Worm (Caenorhabditis elegans) whole organism, L4 larva: ENCODE data around the gene C28D4.7.

Experiments used
- F37D6.2 ChIP-seq: sonication (generic microtip); optimal IDR thresholded peaks from 2 replicates; lab custom pipeline; 2016; ENCODE audit warnings: mild to moderate bottlenecking, missing genetic modification characterization, missing compliant biosample characterization
- F44E2.7 ChIP-seq: fragments of 200-800 bp; sonication (Bioruptor generic); IDR thresholded peaks from 2 replicates; pipeline ENCODE4 v2.1.2; 2022; ENCODE audit warnings: missing genetic modification characterization, missing compliant biosample characterization
- T20F7.1 ChIP-seq: fragments of 200-800 bp; sonication (Bioruptor generic); optimal IDR thresholded peaks from 2 replicates; lab custom pipeline; 2018; ENCODE audit warnings: mild to moderate bottlenecking, missing genetic modification characterization, missing compliant biosample characterization
- T26A8.4 ChIP-seq: fragments of 200-800 bp; sonication (Bioruptor generic); IDR thresholded peaks from 2 replicates; pipeline ENCODE4 v1.3.6; 2022; ENCODE audit warnings: missing genetic modification characterization, missing compliant biosample characterization
- Y5F2A.4 ChIP-seq: fragments of 200-800 bp; sonication (Bioruptor generic); optimal IDR thresholded peaks from 2 replicates; lab custom pipeline; 2018; ENCODE audit warnings: mild to moderate bottlenecking, missing genetic modification characterization, missing compliant biosample characterization
- ZK546.5 ChIP-seq, 2 experiments: sonication (generic microtip); optimal IDR thresholded peaks; 2 replicates each; lab custom pipeline; 2017; ENCODE audit warnings: missing biosample characterization in 2 of 2, missing genetic modification characterization in 2 of 2
- aha-1 ChIP-seq: fragments of 150-350 bp; peaks from one replicate; lab custom pipeline; 2014; ENCODE audit warnings: missing biosample characterization, missing genetic modification characterization
- aly-2 ChIP-seq: sonication (generic microtip); optimal IDR thresholded peaks from 2 replicates; lab custom pipeline; 2018; ENCODE audit warnings: missing biosample characterization, missing genetic modification characterization
- ama-1 ChIP-seq: fragments of 150-350 bp; optimal IDR thresholded peaks from 2 replicates; lab custom pipeline; 2014; ENCODE audit warnings: inconsistent platforms, mixed read lengths
- ceh-28 ChIP-seq: fragments of 150-350 bp; optimal IDR thresholded peaks from 2 replicates; lab custom pipeline; 2014; ENCODE audit warnings: missing biosample characterization, missing genetic modification reagents, missing genetic modification characterization
- ceh-62 ChIP-seq: sonication (generic microtip); optimal IDR thresholded peaks from 2 replicates; lab custom pipeline; 2017; ENCODE audit warnings: missing biosample characterization, missing genetic modification characterization
- cey-2 ChIP-seq: sonication (generic microtip); optimal IDR thresholded peaks from 3 replicates; lab custom pipeline; 2017; ENCODE audit warnings: missing genetic modification characterization, mild to moderate bottlenecking, missing compliant biosample characterization, antibody characterized with exemption, borderline replicate concordance; ENCODE audit not compliant: insufficient read depth
- daf-12 ChIP-seq: fragments of 150-350 bp; optimal IDR thresholded peaks from 2 replicates; lab custom pipeline; 2014; ENCODE audit warnings: missing biosample characterization, missing genetic modification reagents, missing genetic modification characterization
- daf-8 ChIP-seq: fragments of 200-800 bp; sonication (Bioruptor generic); IDR thresholded peaks from 2 replicates; pipeline ENCODE4 v1.3.6; 2022; ENCODE audit warnings: missing genetic modification characterization, missing compliant biosample characterization
- dmd-9 ChIP-seq: fragments of 200-800 bp; sonication (Bioruptor generic); IDR thresholded peaks from 2 replicates; pipeline ENCODE4 v1.3.6; 2022; ENCODE audit warnings: missing genetic modification reagents, missing genetic modification characterization, missing compliant biosample characterization
- dpl-1 ChIP-seq: fragments of 150-350 bp; optimal IDR thresholded peaks from 2 replicates; lab custom pipeline; 2014; ENCODE audit warnings: missing biosample characterization, missing genetic modification reagents, missing genetic modification characterization
- duxl-1 ChIP-seq: sonication (generic microtip); optimal IDR thresholded peaks from 2 replicates; lab custom pipeline; 2016; ENCODE audit warnings: mild to moderate bottlenecking, missing genetic modification characterization, moderate library complexity, missing compliant biosample characterization; ENCODE audit not compliant: poor library complexity
- dve-1 ChIP-seq: sonication (generic microtip); optimal IDR thresholded peaks from 2 replicates; lab custom pipeline; 2017; ENCODE audit warnings: antibody characterized with exemption, mild to moderate bottlenecking, missing genetic modification characterization, missing compliant biosample characterization; ENCODE audit not compliant: insufficient read depth
- fkh-10 ChIP-seq: fragments of 150-350 bp; optimal IDR thresholded peaks from 2 replicates; lab custom pipeline; 2014; ENCODE audit warnings: missing biosample characterization, missing genetic modification reagents, missing genetic modification characterization
- jun-1 ChIP-seq: fragments of 150-350 bp; optimal IDR thresholded peaks from 2 replicates; lab custom pipeline; 2014; ENCODE audit warnings: missing biosample characterization, missing genetic modification reagents, missing genetic modification characterization
- lin-1 ChIP-seq: fragments of 200-800 bp; sonication (Bioruptor generic); IDR thresholded peaks from 2 replicates; pipeline ENCODE4 v1.3.6; 2022; ENCODE audit warnings: missing genetic modification reagents, missing genetic modification characterization, missing compliant biosample characterization
- lin-15B ChIP-seq: fragments of 150-350 bp; sonication (generic microtip); optimal IDR thresholded peaks from 3 replicates; lab custom pipeline; 2014; ENCODE audit warnings: missing biosample characterization, missing genetic modification characterization
- lin-29 ChIP-seq: fragments of 200-800 bp; sonication (Bioruptor generic); IDR thresholded peaks from 2 replicates; pipeline ENCODE4 v1.3.6; 2022; ENCODE audit warnings: missing genetic modification reagents, missing genetic modification characterization, missing compliant biosample characterization
- lir-3 ChIP-seq: sonication (generic microtip); optimal IDR thresholded peaks from 2 replicates; lab custom pipeline; 2016; ENCODE audit warnings: mild to moderate bottlenecking, missing genetic modification characterization, missing compliant biosample characterization
- lsy-2 ChIP-seq, 2 experiments: fragments of 150-350 bp in 1 of 2; sonication (generic microtip) in 1 of 2; optimal IDR thresholded peaks; 2 replicates each; lab custom pipeline; 2014 to 2017; ENCODE audit warnings: missing biosample characterization in 2 of 2, missing genetic modification characterization in 2 of 2
- madf-5 ChIP-seq, 2 experiments: fragments of 200-800 bp; sonication (Bioruptor generic); IDR thresholded peaks; 2 replicates each; pipeline ENCODE4 v1.3.6; 2022; ENCODE audit warnings: missing compliant biosample characterization in 2 of 2, missing genetic modification characterization in 2 of 2
- mdl-1 ChIP-seq, 2 experiments: fragments of 150-350 bp in 1 of 2; sonication (generic microtip) in 1 of 2; optimal IDR thresholded peaks; 2 replicates each; lab custom pipeline; 2014 to 2017; ENCODE audit warnings: missing biosample characterization in 2 of 2, missing genetic modification characterization in 2 of 2
- mep-1 ChIP-seq: fragments of 150-350 bp; sonication (generic microtip); optimal IDR thresholded peaks from 3 replicates; lab custom pipeline; 2014; ENCODE audit warnings: missing biosample characterization, missing genetic modification characterization
- mxl-3 ChIP-seq: fragments of 200-800 bp; sonication (Bioruptor generic); optimal IDR thresholded peaks from 2 replicates; lab custom pipeline; 2018; ENCODE audit warnings: mild to moderate bottlenecking, missing genetic modification characterization, missing compliant biosample characterization
- nhr-102 ChIP-seq: sonication (generic microtip); optimal IDR thresholded peaks from 2 replicates; lab custom pipeline; 2016; ENCODE audit warnings: mild to moderate bottlenecking, missing genetic modification characterization, moderate library complexity, missing compliant biosample characterization
- nhr-111 ChIP-seq: fragments of 200-800 bp; sonication (Bioruptor generic); optimal IDR thresholded peaks from 2 replicates; lab custom pipeline; 2018; ENCODE audit warnings: mild to moderate bottlenecking, missing genetic modification characterization, missing compliant biosample characterization
- nhr-237 ChIP-seq: sonication (generic microtip); optimal IDR thresholded peaks from 2 replicates; lab custom pipeline; 2017; ENCODE audit warnings: missing biosample characterization, missing genetic modification characterization
- nhr-25 ChIP-seq: sonication (generic microtip); optimal IDR thresholded peaks from 2 replicates; lab custom pipeline; 2017; ENCODE audit warnings: missing genetic modification characterization, mild to moderate bottlenecking, missing compliant biosample characterization, antibody characterized with exemption, moderate library complexity, borderline replicate concordance; ENCODE audit not compliant: insufficient read depth
- nhr-28 ChIP-seq: fragments of 150-350 bp; optimal IDR thresholded peaks from 2 replicates; lab custom pipeline; 2014; ENCODE audit warnings: missing biosample characterization, missing genetic modification characterization
- nhr-41 ChIP-seq: fragments of 200-800 bp; sonication (Bioruptor generic); IDR thresholded peaks from 2 replicates; pipeline ENCODE4 v1.3.6; 2022; ENCODE audit warnings: missing genetic modification reagents, missing genetic modification characterization, missing compliant biosample characterization
- nhr-48 ChIP-seq: sonication (generic microtip); optimal IDR thresholded peaks from 2 replicates; lab custom pipeline; 2016; ENCODE audit warnings: mild to moderate bottlenecking, missing genetic modification characterization, missing compliant biosample characterization
- nhr-76 ChIP-seq: fragments of 150-350 bp; optimal IDR thresholded peaks from 2 replicates; lab custom pipeline; 2014; ENCODE audit warnings: missing biosample characterization, missing genetic modification characterization
- rbr-2 ChIP-seq: sonication (generic microtip); optimal IDR thresholded peaks from 2 replicates; lab custom pipeline; 2016; ENCODE audit warnings: missing genotype, missing genetic modification characterization, missing compliant biosample characterization
- sdz-12 ChIP-seq: fragments of 200-800 bp; sonication (Bioruptor generic); optimal IDR thresholded peaks from 2 replicates; lab custom pipeline; 2018; ENCODE audit warnings: mild to moderate bottlenecking, missing genetic modification characterization, missing compliant biosample characterization
- snpc-1.2 ChIP-seq: fragments of 200-800 bp; sonication (Bioruptor generic); IDR thresholded peaks from 2 replicates; pipeline ENCODE4 v1.3.6; 2022; ENCODE audit warnings: missing genetic modification reagents, missing genetic modification characterization, missing compliant biosample characterization
- snpc-4 ChIP-seq: fragments of 150-350 bp; optimal IDR thresholded peaks from 2 replicates; lab custom pipeline; 2014; ENCODE audit warnings: missing biosample characterization, missing genetic modification characterization
- tra-1 ChIP-seq: fragments of 200-800 bp; sonication (Bioruptor generic); IDR thresholded peaks from 2 replicates; pipeline ENCODE4 v1.3.6; 2022; ENCODE audit warnings: missing genetic modification reagents, missing genetic modification characterization, missing compliant biosample characterization
- unc-130 ChIP-seq: sonication (generic microtip); optimal IDR thresholded peaks from 2 replicates; lab custom pipeline; 2016; ENCODE audit warnings: missing genetic modification reagents, missing genetic modification characterization, missing compliant biosample characterization
- unc-39 ChIP-seq: sonication (generic microtip); optimal IDR thresholded peaks from 2 replicates; lab custom pipeline; 2017; ENCODE audit warnings: missing biosample characterization, missing genetic modification characterization
- unc-62 ChIP-seq, 3 experiments: fragments of 150-350 bp in 1 of 3; sonication (generic microtip); optimal IDR thresholded peaks in 2 of 3; peaks in 1 of 3; 1 replicate in 1 of 3; 2 replicates in 2 of 3; lab custom pipeline; 2014 to 2017; ENCODE audit warnings: missing biosample characterization in 3 of 3, missing genetic modification characterization in 3 of 3, missing genetic modification reagents in 3 of 3, missing genotype in 1 of 3
- zag-1 ChIP-seq: fragments of 150-350 bp; optimal IDR thresholded peaks from 2 replicates; lab custom pipeline; 2014; ENCODE audit warnings: missing biosample characterization, missing genetic modification characterization
- zfp-3 ChIP-seq: fragments of 200-800 bp; sonication (Bioruptor generic); conservative IDR thresholded peaks from 2 replicates; pipeline ENCODE4 v1.3.6; 2022; ENCODE audit warnings: missing genetic modification reagents, missing genetic modification characterization, missing compliant biosample characterization
- zip-11 ChIP-seq: fragments of 200-800 bp; sonication (Bioruptor generic); IDR thresholded peaks from 2 replicates; pipeline ENCODE4 v1.3.6; 2022; ENCODE audit warnings: missing genetic modification characterization, missing compliant biosample characterization
- zip-2 ChIP-seq: fragments of 150-350 bp; optimal IDR thresholded peaks from 2 replicates; lab custom pipeline; 2014; ENCODE audit warnings: missing biosample characterization, missing genetic modification characterization
- ztf-11 ChIP-seq: fragments of 150-350 bp; optimal IDR thresholded peaks from 2 replicates; lab custom pipeline; 2014; ENCODE audit warnings: missing biosample characterization, missing genetic modification characterization

The C28D4.7 gene

DNA sequence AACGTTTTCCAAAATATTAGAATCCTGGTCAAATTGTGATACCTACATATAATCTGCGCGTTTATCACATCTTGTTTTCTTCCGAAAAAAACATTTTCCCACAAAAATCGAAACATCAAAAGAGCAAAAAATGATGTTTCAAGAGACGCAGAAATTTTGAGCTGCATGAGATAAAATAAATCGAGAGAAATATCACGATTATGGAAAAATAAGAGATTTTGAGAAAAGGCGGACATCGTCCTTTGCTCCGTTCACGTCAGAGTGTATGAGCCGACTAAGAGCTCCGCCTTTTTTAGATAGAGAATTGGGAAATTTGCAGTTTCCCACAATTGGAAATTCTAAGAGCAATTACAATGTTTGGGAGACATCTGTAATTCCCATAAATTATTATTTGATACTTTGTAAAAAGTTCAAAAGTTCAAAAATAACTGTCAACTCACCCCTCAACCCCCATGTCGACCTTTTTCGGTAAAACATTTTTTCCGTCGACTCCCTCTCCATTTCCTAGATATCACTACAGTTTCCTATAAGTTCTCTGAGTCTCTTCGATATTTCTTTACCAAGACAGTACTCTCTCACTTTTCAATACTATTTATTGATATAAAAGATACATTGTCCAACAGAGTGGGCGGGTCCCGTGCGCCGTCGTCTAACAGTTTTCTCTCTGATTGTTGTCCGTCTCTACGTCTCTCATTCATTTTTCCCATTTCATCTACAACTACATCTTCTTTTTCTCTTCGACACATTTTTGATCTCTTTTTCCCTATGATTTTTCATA is 13.9 kb upstream of the C28D4.7 start (continued):
- TF ChIP-seq daf-8 (GFP tag; lab: Robert Waterston, UW) (no peak), zag-1 (no peak), lir-3 (tag; lab: Kevin White, UChicago) (no peak), ztf-11 (tag; lab: Kevin White, UChicago) (no peak), nhr-48 (tag; lab: Kevin White, UChicago) (no peak), fkh-10 (GFP tag; lab: Kevin White, UChicago) (no peak), aly-2 (tag; lab: Kevin White, UChicago) (no peak), mep-1 (tag; lab: Kevin White, UChicago) (peak; percentile 39), rbr-2 (tag; lab: Kevin White, UChicago) (no peak), ama-1 (lab: Kevin White, UChicago) (no peak), zip-11 (no peak), unc-62 (GFP tag; optimal IDR thresholded peaks at IDR 0.05 in 1 of 2; lab: Kevin White, UChicago) (no peak), unc-62 (tag; optimal IDR thresholded peaks at IDR 0.05; lab: Kevin White, UChicago) (no peak), duxl-1 (no peak), ceh-28 (no peak), tra-1 (no peak), ZK546.5 (tag; optimal IDR thresholded peaks at IDR 0.05; lab: Kevin White, UChicago) (no peak), lin-1 (GFP tag; lab: Robert Waterston, UW) (no peak), snpc-4 (tag; lab: Kevin White, UChicago) (no peak), snpc-1.2 (GFP tag; lab: Robert Waterston, UW) (no peak), nhr-237 (tag; lab: Kevin White, UChicago) (no peak), T20F7.1 (GFP tag; lab: Kevin White, UChicago) (no peak), dmd-9 (no peak), nhr-25 (peak; percentile 11), dve-1 (tag; lab: Kevin White, UChicago) (peak; percentile 89), F44E2.7 (GFP tag; lab: Robert Waterston, UW) (no peak), nhr-111 (GFP tag; lab: Kevin White, UChicago) (no peak), nhr-28 (peak; percentile 94), daf-12 (tag; lab: Kevin White, UChicago) (no peak), zfp-3 (GFP tag; lab: Robert Waterston, UW) (no peak), F37D6.2 (tag; lab: Kevin White, UChicago) (no peak), unc-130 (GFP tag; lab: Kevin White, UChicago) (no peak), sdz-12 (no peak), Y5F2A.4 (GFP tag; lab: Kevin White, UChicago) (no peak), dpl-1 (GFP tag; lab: Kevin White, UChicago) (no peak), zip-2 (tag; lab: Kevin White, UChicago) (no peak), lin-29 (no peak), unc-39 (tag; lab: Kevin White, UChicago) (no peak), aha-1 (no peak), madf-5 (GFP tag; IDR thresholded peaks at IDR 0.05; lab: Robert Waterston, UW) (no peak), mxl-3 (GFP tag; lab: Kevin White, UChicago) (no peak), ceh-62 (tag; lab: Kevin White, UChicago) (no peak), lin-15B (tag; lab: Kevin White, UChicago) (no peak), nhr-76 (tag; lab: Kevin White, UChicago) (no peak), jun-1 (no peak), mdl-1 (tag; optimal IDR thresholded peaks at IDR 0.05; lab: Kevin White, UChicago) (peak in 1 of 2 experiments; percentile 57), nhr-41 (GFP tag; lab: Robert Waterston, UW) (no peak), T26A8.4 (GFP tag; lab: Robert Waterston, UW) (no peak), nhr-102 (tag; lab: Kevin White, UChicago) (no peak), cey-2 (tag; lab: Kevin White, UChicago) (peak; percentile 6), lsy-2 (tag; optimal IDR thresholded peaks at IDR 0.05; lab: Kevin White, UChicago) (peak in 1 of 2 experiments; percentile 24)
